Fruit fly (Drosophila melanogaster) whole organism, embryonic: ENCODE results near the gene Cat.
A peak's percentile ranks its signal among the peaks of the same experiment; 100 is the strongest.

Experiments used
- CG10267 ChIP-seq: fragments of 200-800 bp; sonication (Bioruptor generic); optimal IDR thresholded peaks from 2 replicates; lab custom pipeline; 2018; ENCODE audit warnings: missing biosample characterization, mild to moderate bottlenecking, missing genetic modification characterization, moderate library complexity
- CG10274 ChIP-seq: fragments of 200-800 bp; sonication (Bioruptor generic); optimal IDR thresholded peaks from 3 replicates; lab custom pipeline; 2017; ENCODE audit warnings: missing biosample characterization, mild to moderate bottlenecking, missing genetic modification characterization
- CG10565 ChIP-seq: fragments of 200-800 bp; sonication (Bioruptor generic); optimal IDR thresholded peaks from 3 replicates; lab custom pipeline; 2016; ENCODE audit warnings: missing biosample characterization, mild to moderate bottlenecking, missing genetic modification characterization
- CG14965 ChIP-seq: fragments of 200-800 bp; sonication (Bioruptor generic); optimal IDR thresholded peaks from 2 replicates; lab custom pipeline; 2016; ENCODE audit warnings: missing biosample characterization, missing genetic modification characterization, borderline replicate concordance
- CG1602 ChIP-seq: fragments of 200-800 bp; sonication (Bioruptor generic); optimal IDR thresholded peaks from 3 replicates; lab custom pipeline; 2016; ENCODE audit warnings: missing biosample characterization, missing genetic modification characterization
- CG17328 ChIP-seq: fragments of 200-800 bp; sonication (Bioruptor generic); IDR thresholded peaks from 2 replicates; pipeline ENCODE4 v1.3.6; 2022; ENCODE audit warnings: missing biosample characterization, missing genetic modification characterization
- CG17361 ChIP-seq: fragments of 200-800 bp; sonication (Bioruptor generic); IDR thresholded peaks from 3 replicates; pipeline ENCODE4 v1.3.6; 2022; ENCODE audit warnings: missing biosample characterization, missing genetic modification characterization
- CG17568 ChIP-seq: fragments of 200-800 bp; sonication (Bioruptor generic); optimal IDR thresholded peaks from 2 replicates; lab custom pipeline; 2018; ENCODE audit warnings: missing biosample characterization, mild to moderate bottlenecking, missing genetic modification characterization, moderate library complexity
- CG2199 ChIP-seq: fragments of 200-800 bp; sonication (Bioruptor generic); IDR thresholded peaks from 3 replicates; pipeline ENCODE4 v1.3.6; 2022; ENCODE audit warnings: missing biosample characterization, missing genetic modification characterization
- CG31388 ChIP-seq: fragments of 200-800 bp; sonication (Bioruptor generic); optimal IDR thresholded peaks from 2 replicates; lab custom pipeline; 2016; ENCODE audit warnings: missing biosample characterization, missing genetic modification characterization
- CG31441 ChIP-seq: fragments of 200-800 bp; sonication (Bioruptor generic); IDR thresholded peaks from 2 replicates; pipeline ENCODE4 v1.3.6; 2022; ENCODE audit warnings: missing biosample characterization, missing genetic modification characterization
- CG3281 ChIP-seq: fragments of 200-800 bp; sonication (Bioruptor generic); optimal IDR thresholded peaks from 3 replicates; lab custom pipeline; 2017; ENCODE audit warnings: missing biosample characterization, mild to moderate bottlenecking, missing genetic modification characterization
- CG4282 ChIP-seq: fragments of 200-800 bp; sonication (Bioruptor generic); optimal IDR thresholded peaks from 2 replicates; lab custom pipeline; 2016; ENCODE audit warnings: missing biosample characterization, missing genetic modification characterization
- CG4730 ChIP-seq: fragments of 200-800 bp; sonication (Bioruptor generic); IDR thresholded peaks from 2 replicates; pipeline ENCODE4 v1.3.6; 2022; ENCODE audit warnings: missing biosample characterization, missing genetic modification characterization
- CG6765 ChIP-seq: fragments of 200-800 bp; sonication (Bioruptor generic); optimal IDR thresholded peaks from 3 replicates; lab custom pipeline; 2017; ENCODE audit warnings: missing biosample characterization, mild to moderate bottlenecking, missing genetic modification characterization
- CG6854 ChIP-seq: fragments of 200-800 bp; sonication (Bioruptor generic); optimal IDR thresholded peaks from 3 replicates; lab custom pipeline; 2017; ENCODE audit warnings: missing biosample characterization, mild to moderate bottlenecking, missing genetic modification characterization
- CG8388 ChIP-seq: fragments of 200-800 bp; sonication (Bioruptor generic); optimal IDR thresholded peaks from 2 replicates; lab custom pipeline; 2019; ENCODE audit warnings: missing biosample characterization, mild to moderate bottlenecking, missing genetic modification characterization, moderate library complexity
- CG9437 ChIP-seq: fragments of 200-800 bp; sonication (Bioruptor generic); optimal IDR thresholded peaks from 2 replicates; lab custom pipeline; 2018; ENCODE audit warnings: missing biosample characterization, mild to moderate bottlenecking, missing genetic modification characterization
- CoRest ChIP-seq: fragments of 200-800 bp; sonication (Bioruptor generic); optimal IDR thresholded peaks from 3 replicates; lab custom pipeline; 2018; ENCODE audit warnings: missing biosample characterization, mild to moderate bottlenecking, missing genetic modification characterization, moderate library complexity
- D19B ChIP-seq: fragments of 200-800 bp; sonication (Bioruptor generic); optimal IDR thresholded peaks from 2 replicates; lab custom pipeline; 2017; ENCODE audit warnings: missing biosample characterization, mild to moderate bottlenecking, missing genetic modification characterization
- Dad ChIP-seq: fragments of 200-800 bp; sonication (Bioruptor generic); optimal IDR thresholded peaks from 3 replicates; lab custom pipeline; 2016; ENCODE audit warnings: missing biosample characterization, missing genetic modification characterization
- Deaf1 ChIP-seq: fragments of 200-800 bp; optimal IDR thresholded peaks from 3 replicates; lab custom pipeline; 2019; ENCODE audit warnings: missing biosample characterization, mild to moderate bottlenecking, missing genetic modification characterization, moderate library complexity
- E2f2 ChIP-seq: fragments of 200-800 bp; sonication (Bioruptor generic); IDR thresholded peaks from 2 replicates; pipeline ENCODE4 v1.3.6; 2022; ENCODE audit warnings: missing biosample characterization, missing genetic modification characterization
- H15 ChIP-seq: fragments of 200-800 bp; sonication (Bioruptor generic); IDR thresholded peaks from 3 replicates; pipeline ENCODE4 v1.3.6; 2022; ENCODE audit warnings: missing biosample characterization, missing genetic modification characterization
- HHEX ChIP-seq: fragments of 200-800 bp; sonication (Bioruptor generic); optimal IDR thresholded peaks from 3 replicates; lab custom pipeline; 2017; ENCODE audit warnings: missing biosample characterization, mild to moderate bottlenecking, missing genetic modification characterization, missing genetic modification reagents
- HLH4C ChIP-seq: fragments of 200-800 bp; sonication (Bioruptor generic); IDR thresholded peaks from 3 replicates; pipeline ENCODE4 v1.3.6; 2022; ENCODE audit warnings: missing biosample characterization, missing genetic modification characterization; ENCODE audit not compliant: partially characterized antibody
- Hmx ChIP-seq: fragments of 200-800 bp; sonication (Bioruptor generic); optimal IDR thresholded peaks from 2 replicates; lab custom pipeline; 2016; ENCODE audit warnings: missing biosample characterization, missing genetic modification characterization
- NFAT ChIP-seq: fragments of 200-800 bp; sonication (Bioruptor generic); IDR thresholded peaks from 2 replicates; pipeline ENCODE4 v1.3.6; 2022; ENCODE audit warnings: missing biosample characterization, missing genetic modification characterization
- Nf-YA ChIP-seq: fragments of 200-800 bp; sonication (Bioruptor generic); IDR thresholded peaks from 2 replicates; pipeline ENCODE4 v1.3.6; 2022; ENCODE audit warnings: missing biosample characterization, missing genetic modification characterization
- Ravus ChIP-seq: fragments of 200-800 bp; sonication (Bioruptor generic); IDR thresholded peaks from 2 replicates; pipeline ENCODE4 v1.3.6; 2022; ENCODE audit warnings: missing biosample characterization, missing genetic modification characterization
- Six4 ChIP-seq: fragments of 200-800 bp; sonication (Bioruptor generic); optimal IDR thresholded peaks from 2 replicates; lab custom pipeline; 2016; ENCODE audit warnings: missing biosample characterization, missing genetic modification characterization
- Sox100B ChIP-seq: fragments of 200-800 bp; sonication (Bioruptor generic); optimal IDR thresholded peaks from 3 replicates; lab custom pipeline; 2018; ENCODE audit warnings: missing biosample characterization, mild to moderate bottlenecking, missing genetic modification characterization
- Xbp1 ChIP-seq: fragments of 200-800 bp; sonication (Bioruptor generic); optimal IDR thresholded peaks from 3 replicates; lab custom pipeline; 2016; ENCODE audit warnings: missing biosample characterization, mild to moderate bottlenecking, missing genetic modification characterization
- ac ChIP-seq: fragments of 200-800 bp; sonication (Bioruptor generic); optimal IDR thresholded peaks from 3 replicates; lab custom pipeline; 2017; ENCODE audit warnings: missing biosample characterization, mild to moderate bottlenecking, missing genetic modification characterization
- aop ChIP-seq: fragments of 200-800 bp; sonication (Bioruptor generic); IDR thresholded peaks from 2 replicates; pipeline ENCODE4 v1.3.6; 2022; ENCODE audit warnings: missing biosample characterization, missing genetic modification characterization
- bbx ChIP-seq: fragments of 200-800 bp; sonication (Bioruptor generic); IDR thresholded peaks from 2 replicates; pipeline ENCODE4 v1.3.6; 2022; ENCODE audit warnings: missing biosample characterization, missing genetic modification characterization; ENCODE audit not compliant: partially characterized antibody
- corto ChIP-seq: fragments of 200-800 bp; sonication (Bioruptor generic); optimal IDR thresholded peaks from 2 replicates; lab custom pipeline; 2016; ENCODE audit warnings: missing biosample characterization, mild to moderate bottlenecking, missing genetic modification characterization, moderate library complexity
- exex ChIP-seq: fragments of 200-800 bp; sonication (Bioruptor generic); optimal IDR thresholded peaks from 4 replicates; lab custom pipeline; 2018; ENCODE audit warnings: missing biosample characterization, mild to moderate bottlenecking, missing genetic modification characterization, moderate library complexity
- maf-S ChIP-seq: fragments of 200-800 bp; sonication (Bioruptor generic); optimal IDR thresholded peaks from 2 replicates; lab custom pipeline; 2016; ENCODE audit warnings: missing biosample characterization, missing genetic modification characterization
- org-1 ChIP-seq: fragments of 200-800 bp; sonication (Bioruptor generic); optimal IDR thresholded peaks from 2 replicates; lab custom pipeline; 2017; ENCODE audit warnings: missing biosample characterization, missing genetic modification characterization
- otp ChIP-seq: fragments of 200-800 bp; sonication (Bioruptor generic); IDR thresholded peaks from 3 replicates; pipeline ENCODE4, ENCODE4 v1.3.6; 2022; ENCODE audit warnings: missing biosample characterization, missing genetic modification characterization
- pfk ChIP-seq: fragments of 200-800 bp; sonication (Bioruptor generic); optimal IDR thresholded peaks from 2 replicates; lab custom pipeline; 2018; ENCODE audit warnings: missing biosample characterization, mild to moderate bottlenecking, missing genetic modification characterization, moderate library complexity
- pho ChIP-seq: fragments of 200-800 bp; sonication (Bioruptor generic); optimal IDR thresholded peaks from 2 replicates; lab custom pipeline; 2016; ENCODE audit warnings: missing biosample characterization, missing genetic modification characterization
- row ChIP-seq: fragments of 200-800 bp; sonication (Bioruptor generic); IDR thresholded peaks from 3 replicates; pipeline ENCODE4 v1.3.6; 2022; ENCODE audit warnings: missing biosample characterization, missing genetic modification characterization
- sob ChIP-seq: fragments of 200-800 bp; sonication (Bioruptor generic); IDR thresholded peaks from 2 replicates; pipeline ENCODE4 v1.3.6; 2022; ENCODE audit warnings: missing biosample characterization, missing genetic modification characterization
- sr ChIP-seq: fragments of 200-800 bp; sonication (Bioruptor generic); IDR thresholded peaks from 3 replicates; pipeline ENCODE4 v1.3.6; 2022; ENCODE audit warnings: missing biosample characterization, missing genetic modification characterization
- tgo ChIP-seq: fragments of 200-800 bp; sonication (Bioruptor generic); IDR thresholded peaks from 3 replicates; pipeline ENCODE4 v1.3.6; 2022; ENCODE audit warnings: missing biosample characterization, missing genetic modification characterization
- wor ChIP-seq: fragments of 200-800 bp; sonication (Bioruptor generic); IDR thresholded peaks from 2 replicates; pipeline ENCODE4 v1.3.6; 2022; ENCODE audit warnings: missing biosample characterization, missing genetic modification characterization
- zen2 ChIP-seq: fragments of 200-800 bp; sonication (Bioruptor generic); IDR thresholded peaks from 3 replicates; pipeline ENCODE4 v1.3.6; 2022; ENCODE audit warnings: missing biosample characterization, missing genetic modification characterization; ENCODE audit not compliant: partially characterized antibody

Cat gene

dm6 chr3L:18786066-18786426 lies 36.4 kb upstream of the Cat start (continued):
- TF ChIP-seq CG14965 (GFP tag; lab: Kevin White, UChicago) (no peak), otp (GFP tag; lab: Robert Waterston, UW) (no peak), Ravus (GFP tag; lab: Robert Waterston, UW) (no peak), HLH4C (GFP tag; lab: Robert Waterston, UW) (no peak), H15 (GFP tag; lab: Robert Waterston, UW) (peak; percentile 48; the same call in 1 of the 3 replicates), NFAT (GFP tag; lab: Robert Waterston, UW) (no peak), corto (GFP tag; lab: Kevin White, UChicago) (no peak), Dad (GFP tag; lab: Kevin White, UChicago) (no peak), ac (GFP tag; lab: Kevin White, UChicago) (no peak), CG4730 (GFP tag; lab: Robert Waterston, UW) (0 out of 2 replicates have a peak, but pooled peaks have one; percentile 26), tgo (GFP tag; lab: Robert Waterston, UW) (no peak; the same call in 2 of the 3 replicates), D19B (GFP tag; lab: Kevin White, UChicago) (no peak), CG31388 (no peak), E2f2 (GFP tag; lab: Robert Waterston, UW) (peak; percentile 43), Xbp1 (peak; percentile 18), bbx (GFP tag; lab: Robert Waterston, UW) (no peak), CG17361 (GFP tag; lab: Robert Waterston, UW) (no peak), CG2199 (no peak), Hmx (GFP tag; lab: Kevin White, UChicago) (no peak), CG9437 (no peak), sr (GFP tag; lab: Robert Waterston, UW) (no peak), zen2 (GFP tag; lab: Robert Waterston, UW) (no peak), sob (GFP tag; lab: Robert Waterston, UW) (0 out of 2 replicates have a peak, but pooled peaks have one; percentile 37), CG17568 (GFP tag; lab: Kevin White, UChicago) (no peak), org-1 (GFP tag; lab: Kevin White, UChicago) (no peak)

DNA sequence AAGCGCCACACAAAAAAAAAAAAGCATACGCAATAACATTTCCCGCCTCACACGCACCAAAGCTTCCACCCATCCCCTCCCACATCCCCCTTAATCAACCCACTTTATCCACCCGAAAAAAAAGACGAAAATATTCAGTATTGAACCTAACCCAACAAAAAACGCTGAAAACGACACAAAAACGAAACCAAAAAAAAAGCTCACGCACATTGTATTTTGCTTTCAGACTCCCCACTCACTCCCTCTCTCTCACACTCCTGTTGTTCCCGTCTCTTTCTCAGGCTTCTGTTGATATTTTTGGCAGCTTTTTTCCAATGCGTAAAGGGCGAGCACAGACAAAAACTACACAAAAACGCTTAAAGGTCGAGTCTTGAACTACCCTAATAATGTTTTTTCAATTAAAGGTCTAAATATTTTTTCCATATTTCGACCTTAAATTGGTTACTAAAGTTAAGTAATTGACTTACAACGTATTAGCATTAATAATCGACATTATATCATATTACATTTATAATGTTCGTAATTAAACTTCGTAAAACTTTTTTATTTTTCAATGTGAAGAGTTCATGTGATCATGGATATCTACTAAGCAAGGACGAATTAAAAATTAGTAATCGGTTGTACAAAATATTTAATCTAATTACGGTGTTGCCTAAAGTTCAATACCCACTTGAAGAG lies 35.8 kb upstream of the Cat start:
- TF ChIP-seq Deaf1: peak; percentile 84
- peak; percentile 12 for TF ChIP-seq HHEX (GFP tag; lab: Kevin White, UChicago)
- TF ChIP-seq CG4282 (GFP tag; lab: Kevin White, UChicago): no peak
- peak; percentile 72 for TF ChIP-seq CG3281
- TF ChIP-seq CG1602: peak; percentile 37
- TF ChIP-seq CoRest (tag; lab: Kevin White, UChicago): peak; percentile 89
- peak; percentile 15; the same call in 1 of the 2 replicates for TF ChIP-seq Nf-YA
- TF ChIP-seq CG17328 (GFP tag; lab: Robert Waterston, UW): peak; percentile 27; the same call in 1 of the 2 replicates
- peak; percentile 81 for TF ChIP-seq row (GFP tag; lab: Robert Waterston, UW)
- peak; percentile 56 for TF ChIP-seq wor
- peak; percentile 9 for TF ChIP-seq Six4 (GFP tag; lab: Kevin White, UChicago)
- TF ChIP-seq sr (GFP tag; lab: Robert Waterston, UW): peak; percentile 40; the same call in 1 of the 3 replicates
- TF ChIP-seq pho (GFP tag; lab: Kevin White, UChicago): peak; percentile 29
- peak; percentile 1 for TF ChIP-seq CG6765
- no peak; the same call in none of the 2 replicates for TF ChIP-seq CG31441
- peak; percentile 41 for TF ChIP-seq maf-S (GFP tag; lab: Kevin White, UChicago)
- peak; percentile 73 for TF ChIP-seq CG6854 (GFP tag; lab: Kevin White, UChicago)
- no peak for TF ChIP-seq zen2 (GFP tag; lab: Robert Waterston, UW)
- peak; percentile 62 for TF ChIP-seq org-1 (GFP tag; lab: Kevin White, UChicago)
- TF ChIP-seq pfk: peak; percentile 4
- peak; percentile 46 for TF ChIP-seq CG10267 (tag; lab: Kevin White, UChicago)
- peak; percentile 88 for TF ChIP-seq Sox100B
- no peak for TF ChIP-seq CG10565 (GFP tag; lab: Kevin White, UChicago)
- TF ChIP-seq CG8388 (GFP tag; lab: Kevin White, UChicago): peak; percentile 28
- TF ChIP-seq CG10274 (GFP tag; lab: Kevin White, UChicago): peak; percentile 11
- peak; percentile 19 for TF ChIP-seq exex (tag; lab: Kevin White, UChicago)
- no peak for TF ChIP-seq aop (GFP tag; lab: Robert Waterston, UW)
